Worm (Caenorhabditis elegans) whole organism, L4 larva: Measurements from ENCODE around the gene Y51B9A.5.

ENCODE experiments used
- dmd-9 ChIP-seq: fragments of 200-800 bp; sonication (Bioruptor generic); IDR thresholded peaks from 2 replicates; pipeline ENCODE4 v1.3.6; 2022; ENCODE audit warnings: missing genetic modification reagents, missing genetic modification characterization, missing compliant biosample characterization
- nhr-42 ChIP-seq: fragments of 200-800 bp; sonication (Bioruptor generic); IDR thresholded peaks from 2 replicates; pipeline ENCODE4 v1.3.6; 2022; ENCODE audit warnings: missing genetic modification characterization, missing compliant biosample characterization

Y51B9A.5 gene

ce11 chrII:9454304-9454703, 50.4 kb downstream of the Y51B9A.5 start, which contains the start of gene chil-19 (continued):
- TF ChIP-seq nhr-42 (GFP tag; lab: Robert Waterston, UW) (no peak), dmd-9 (GFP tag; lab: Robert Waterston, UW) (no peak)
- TF ChIP-seq, all 104 proteins: peak for 0
